Worm (Caenorhabditis elegans) whole organism, L4/young adult: Measurements from ENCODE around the gene K09D9.1.

Experiments used
- W03F9.2 ChIP-seq: fragments of 150-350 bp; optimal IDR thresholded peaks from 2 replicates; lab custom pipeline; 2014; ENCODE audit warnings: missing biosample characterization, missing genetic modification characterization
- him-1 ChIP-seq: sonication (generic microtip); optimal IDR thresholded peaks from 2 replicates; lab custom pipeline; 2016; ENCODE audit warnings: missing genotype, missing genetic modification reagents, missing genetic modification characterization, missing compliant biosample characterization

DNA sequence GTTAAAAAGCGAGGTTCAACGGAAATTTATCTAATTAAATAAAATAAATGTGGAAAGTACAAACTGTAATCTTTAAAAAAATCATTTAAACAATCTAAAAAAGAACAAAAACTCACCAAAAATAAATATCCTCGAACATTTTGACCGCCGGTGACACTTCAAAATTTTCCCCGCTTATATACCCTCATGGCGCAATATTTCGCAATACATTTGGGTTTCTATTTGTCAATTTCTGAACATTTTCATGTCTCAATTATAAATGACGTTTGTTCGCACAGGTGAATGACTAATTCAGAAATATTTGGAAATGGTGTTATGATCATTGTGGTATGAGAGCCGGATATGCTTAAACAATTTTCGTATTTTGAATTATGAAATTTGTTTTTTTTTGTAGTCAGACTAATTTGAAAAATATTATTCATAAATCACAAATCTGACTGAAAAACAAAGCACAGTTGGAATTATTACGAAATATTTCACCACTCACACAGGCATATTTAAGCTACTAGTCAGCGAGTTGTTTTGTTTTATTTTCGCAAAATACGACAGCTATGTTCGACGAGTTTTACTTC lies 17.1 kb downstream of the K09D9.1 start, which contains the start of the genes C49G7.10 and irg-2:
- TF ChIP-seq W03F9.2, result peak; percentile 18
- no peak for TF ChIP-seq him-1 (tag; lab: Kevin White, UChicago)
